Worm (Caenorhabditis elegans): ENCODE measurements around the gene xpc-1.

The xpc-1 gene

DNA sequence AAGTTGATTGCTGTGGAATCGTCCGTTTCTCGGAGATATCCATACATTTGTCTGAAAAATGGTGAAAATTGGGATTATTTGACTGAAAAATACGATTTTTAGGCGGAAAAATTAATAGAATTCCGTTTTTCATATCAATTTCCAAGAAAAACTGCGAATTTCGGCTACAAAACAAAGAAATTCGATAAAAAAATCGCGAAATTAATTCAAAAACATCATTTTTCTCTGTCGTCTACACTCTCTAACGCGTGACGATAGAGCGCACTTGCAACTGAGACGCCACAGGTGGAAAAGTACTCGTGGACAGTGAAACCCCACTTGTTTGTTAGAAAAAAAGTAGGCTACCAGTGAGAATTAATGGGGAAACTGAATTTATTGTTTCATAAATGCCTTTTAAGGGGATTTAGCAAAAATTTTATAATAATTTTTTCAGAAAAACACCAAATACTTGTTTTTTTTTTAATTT, 40.1 kb downstream of the xpc-1 start, which contains the start of gene cpsf-1 (continued):
- TF ChIP-seq ceh-34 (tag; optimal IDR thresholded peaks at IDR 0.05): peak; percentile 65

DNA sequence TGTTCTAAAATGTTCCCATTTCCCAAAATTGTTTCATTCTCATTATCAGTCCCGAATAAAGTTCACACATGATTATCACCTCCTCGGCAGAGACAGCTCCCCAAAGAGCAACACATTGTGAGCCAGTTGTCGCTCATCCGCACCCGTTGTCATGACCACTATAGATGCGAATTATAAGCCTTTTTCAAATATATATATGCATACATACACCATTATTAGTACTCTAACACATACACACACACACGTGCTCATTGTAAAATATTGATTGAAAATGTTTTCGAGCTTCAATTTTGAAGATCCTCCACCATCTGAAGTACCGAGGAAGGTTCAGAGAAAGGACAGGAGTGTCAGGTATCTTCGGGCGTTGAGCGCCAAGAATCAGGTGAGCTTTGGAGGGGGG, 44.1 kb downstream of the xpc-1 start, which contains the start of the genes Y76B12C.9 and cng-2:
TSS of gene Y76B12C.9 (minus strand) at position 101 of the 400 bp plus-strand sequence.
TSS of gene cng-2 (plus strand) at position 218 of the 400 bp plus-strand sequence.
- TF ChIP-seq ttx-3 (tag; optimal IDR thresholded peaks at IDR 0.05) (no peak), K02D7.2 (tag; optimal IDR thresholded peaks at IDR 0.05) (no peak), ets-4 (tag; optimal IDR thresholded peaks at IDR 0.05) (no peak), ahr-1 (tag; optimal IDR thresholded peaks at IDR 0.05) (no peak), zip-5 (tag; optimal IDR thresholded peaks at IDR 0.05) (no peak), dve-1 (tag; optimal IDR thresholded peaks at IDR 0.05) (no peak), ceh-24 (tag; optimal IDR thresholded peaks at IDR 0.05) (no peak), pros-1 (tag; optimal IDR thresholded peaks at IDR 0.05) (no peak), hlh-15 (tag; optimal IDR thresholded peaks at IDR 0.05) (no peak), ceh-48 (tag; optimal IDR thresholded peaks at IDR 0.05) (no peak), odd-2 (tag; optimal IDR thresholded peaks at IDR 0.05) (no peak), ceh-6 (GFP tag; optimal IDR thresholded peaks at IDR 0.05) (no peak), T23F11.4 (GFP tag; optimal IDR thresholded peaks at IDR 0.05) (no peak), pha-4 (tag; optimal IDR thresholded peaks at IDR 0.05) (no peak), C08G9.2 (tag; optimal IDR thresholded peaks at IDR 0.05) (no peak), tbx-2 (tag; optimal IDR thresholded peaks at IDR 0.05) (no peak), elt-4 (tag; optimal IDR thresholded peaks at IDR 0.05) (no peak), sdc-2 (tag; optimal IDR thresholded peaks at IDR 0.05) (no peak), lim-6 (tag; optimal IDR thresholded peaks at IDR 0.05) (no peak)

DNA sequence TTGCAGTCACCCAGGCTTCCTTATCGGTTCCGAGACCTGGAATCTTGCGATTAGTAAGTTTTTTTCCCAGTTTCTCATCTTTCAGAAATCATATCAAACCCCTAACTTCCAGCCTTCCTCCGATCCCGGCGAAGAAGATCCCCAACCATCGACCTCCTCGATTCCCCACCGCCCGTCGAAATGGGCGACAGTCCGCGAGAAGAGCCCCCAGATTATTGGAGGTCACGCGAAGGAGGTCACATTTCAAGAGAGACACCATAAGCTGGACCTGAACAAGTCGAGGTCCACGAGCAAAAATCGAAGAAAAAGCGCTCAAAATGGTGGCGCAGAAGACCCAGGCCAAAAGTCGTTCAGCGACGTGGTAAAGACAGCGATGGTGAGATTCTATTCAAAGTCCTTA, 44.6 kb downstream of the xpc-1 start:
- TF ChIP-seq pha-4 (tag; optimal IDR thresholded peaks at IDR 0.05) (no peak), K09A11.1 (tag; optimal IDR thresholded peaks at IDR 0.05; ENCODE audit: insufficient read depth) (no peak), pha-2 (tag; optimal IDR thresholded peaks at IDR 0.05) (no peak), ceh-19 (GFP tag; optimal IDR thresholded peaks at IDR 0.05) (no peak), F13H6.1 (tag; optimal IDR thresholded peaks at IDR 0.05) (no peak), ets-4 (tag; optimal IDR thresholded peaks at IDR 0.05) (no peak), ztf-16 (tag; optimal IDR thresholded peaks at IDR 0.05) (no peak), unc-42 (tag; optimal IDR thresholded peaks at IDR 0.05) (no peak), nfya-1 (tag; optimal IDR thresholded peaks at IDR 0.05) (no peak), ceh-34 (tag; optimal IDR thresholded peaks at IDR 0.05) (no peak), sdc-2 (tag; optimal IDR thresholded peaks at IDR 0.05) (no peak), fkh-10 (GFP tag; optimal IDR thresholded peaks at IDR 0.05) (no peak), hlh-13 (GFP tag; optimal IDR thresholded peaks at IDR 0.05) (no peak), hlh-15 (tag; optimal IDR thresholded peaks at IDR 0.05) (no peak), nhr-11 (tag; optimal IDR thresholded peaks at IDR 0.05) (no peak)

DNA sequence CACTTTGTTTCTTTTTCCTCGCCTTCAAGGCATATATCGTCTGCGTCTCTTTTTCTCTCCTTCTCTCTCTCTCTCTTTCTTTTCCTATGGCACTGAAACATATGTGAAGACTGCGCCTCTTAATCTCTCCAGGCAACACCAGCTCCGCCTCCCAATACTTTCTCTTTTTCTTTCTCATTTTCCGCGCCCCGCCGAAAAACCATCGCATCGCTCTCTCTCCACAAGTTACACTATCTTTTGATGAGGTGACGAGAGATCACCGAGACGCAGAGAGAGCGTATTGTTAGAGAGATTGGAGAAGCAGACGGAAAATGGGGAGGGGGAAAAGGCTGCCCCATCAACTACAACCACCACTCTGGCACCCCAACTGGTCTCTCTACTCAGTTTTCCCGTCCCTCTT, 56.0 kb downstream of the xpc-1 start:
- TF ChIP-seq sox-2 (GFP tag; IDR thresholded peaks at IDR 0.05) (0 out of 2 replicates have a peak, but pooled peaks have one; percentile 16), hlh-8 (tag; optimal IDR thresholded peaks at IDR 0.05) (peak; percentile 74), ceh-14 (tag; optimal IDR thresholded peaks at IDR 0.05) (peak; percentile 93), rnt-1 (tag; optimal IDR thresholded peaks at IDR 0.05) (peak; percentile 70), ceh-34 (tag; optimal IDR thresholded peaks at IDR 0.05) (peak; percentile 78), F13H6.1 (tag; optimal IDR thresholded peaks at IDR 0.05) (peak; percentile 47), ceh-30 (tag; optimal IDR thresholded peaks at IDR 0.05) (peak; percentile 40), ceh-18 (tag; optimal IDR thresholded peaks at IDR 0.05) (peak; percentile 91), lim-6 (tag; optimal IDR thresholded peaks at IDR 0.05) (no peak), gmeb-2 (tag; optimal IDR thresholded peaks at IDR 0.05) (no peak), dmd-4 (tag; optimal IDR thresholded peaks at IDR 0.05; ENCODE audit: borderline replicate concordance) (peak; percentile 65), ceh-45 (GFP tag; IDR thresholded peaks at IDR 0.05) (no peak), sox-4 (tag; optimal IDR thresholded peaks at IDR 0.05) (no peak), K02D7.2 (tag; optimal IDR thresholded peaks at IDR 0.05) (no peak), nfya-1 (tag; optimal IDR thresholded peaks at IDR 0.05) (peak; percentile 87), unc-42 (tag; optimal IDR thresholded peaks at IDR 0.05) (peak; percentile 79), ceh-48 (tag; optimal IDR thresholded peaks at IDR 0.05) (peak; percentile 17), hlh-13 (GFP tag; optimal IDR thresholded peaks at IDR 0.05) (no peak), ets-4 (tag; optimal IDR thresholded peaks at IDR 0.05) (peak; percentile 9), pha-4 (tag; optimal IDR thresholded peaks at IDR 0.05) (no peak), dve-1 (tag; optimal IDR thresholded peaks at IDR 0.05) (peak; percentile 72), ceh-19 (GFP tag; optimal IDR thresholded peaks at IDR 0.05) (peak; percentile 25), elt-2 (tag; optimal IDR thresholded peaks at IDR 0.05) (no peak), hlh-6 (tag; optimal IDR thresholded peaks at IDR 0.05) (no peak), unc-86 (tag; optimal IDR thresholded peaks at IDR 0.05) (peak; percentile 46), mec-3 (tag; optimal IDR thresholded peaks at IDR 0.05; ENCODE audit: borderline replicate concordance) (no peak), ceh-2 (tag; optimal IDR thresholded peaks at IDR 0.05) (peak; percentile 12), C08G9.2 (tag; optimal IDR thresholded peaks at IDR 0.05) (no peak)

Data from whole organism, late embryonic.